Fruit fly (Drosophila melanogaster) whole organism, larva: ENCODE data around the gene CG8281.

ENCODE experiments used
- noc ChIP-seq: fragments of 200-800 bp; sonication (Bioruptor generic); optimal IDR thresholded peaks from 3 replicates; lab custom pipeline; 2019; ENCODE audit warnings: missing biosample characterization, mild to moderate bottlenecking, missing genetic modification characterization, moderate library complexity

The CG8281 gene

dm6 chr3L:7934200-7934599, 21.9 kb downstream of the CG8281 start:
- TF ChIP-seq noc (tag; lab: Kevin White, UChicago): no peak

- peak; percentile 56 for TF ChIP-seq noc (tag; lab: Kevin White, UChicago)
Measured at dm6 chr3L:7934857-7935256, 22.6 kb downstream of the CG8281 start.

- no peak for TF ChIP-seq noc (tag; lab: Kevin White, UChicago)
Measured at dm6 chr3L:7935409-7935932, 23.2 kb downstream of the CG8281 start.

DNA sequence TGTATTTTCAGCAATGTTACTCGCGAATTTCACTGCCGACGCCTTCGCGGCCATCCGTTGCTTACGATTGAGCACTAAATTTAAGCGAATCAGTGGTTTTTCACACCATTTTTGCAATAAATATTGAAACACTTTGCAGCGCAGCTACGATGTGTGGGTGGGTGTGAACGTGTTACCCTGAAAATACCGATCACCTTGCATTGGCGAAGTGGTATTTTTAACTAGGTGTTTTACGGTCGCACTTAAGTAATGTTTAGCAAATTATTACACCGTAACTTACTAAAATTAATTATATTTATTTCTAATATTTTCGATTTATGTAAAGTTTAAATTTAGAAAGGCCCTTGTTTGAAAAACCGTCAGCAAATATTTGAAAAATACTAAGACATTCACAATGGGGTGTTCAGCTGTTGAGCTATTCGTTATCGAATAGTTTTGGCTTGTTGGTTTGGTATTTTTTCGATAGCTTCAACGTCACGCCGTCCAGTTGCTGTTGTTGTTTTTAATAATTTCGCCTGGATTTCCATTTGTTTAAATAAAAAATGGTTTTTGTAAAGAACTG, 23.8 kb downstream of the CG8281 start, which contains the start of the genes syd and Srp9:
Gene syd, minus strand, starts transcription at position 188 of the 562 bp plus-strand sequence.
Gene Srp9, plus strand, starts transcription at position 441 of the 562 bp plus-strand sequence.
- TF ChIP-seq noc (tag; lab: Kevin White, UChicago): no peak

dm6 chr3L:7938638-7939037, 26.4 kb downstream of the CG8281 start:
- no peak for TF ChIP-seq noc (tag; lab: Kevin White, UChicago)

dm6 chr3L:7940558-7941238, 28.4 kb downstream of the CG8281 start:
- TF ChIP-seq noc (tag; lab: Kevin White, UChicago): peak; percentile 93

DNA sequence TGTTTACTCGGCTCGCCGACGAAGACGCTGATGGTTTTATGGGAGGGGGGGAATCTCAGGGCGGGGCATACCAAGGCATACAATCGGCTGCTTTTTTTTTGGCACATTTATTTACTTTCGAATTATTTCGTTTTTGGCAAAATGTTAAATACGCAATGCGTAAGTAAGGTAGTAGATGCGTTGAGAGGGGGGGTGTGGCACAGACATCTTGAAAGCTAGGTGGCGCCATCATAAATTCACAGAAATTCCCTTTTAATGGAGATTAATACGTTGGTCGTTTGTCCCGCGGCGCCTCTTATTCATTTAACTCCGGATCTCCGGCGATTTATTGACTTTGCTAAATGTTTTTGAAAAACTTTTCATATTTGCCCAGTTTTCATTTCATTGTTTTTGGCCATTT, 29.3 kb downstream of the CG8281 start:
- no peak for TF ChIP-seq noc (tag; lab: Kevin White, UChicago)

- peak; percentile 91 for TF ChIP-seq noc (tag; lab: Kevin White, UChicago)
Measured at dm6 chr3L:7942403-7942952, 30.2 kb downstream of the CG8281 start.

- no peak for TF ChIP-seq noc (tag; lab: Kevin White, UChicago)
Measured at dm6 chr3L:7943046-7943445, 30.8 kb downstream of the CG8281 start.

DNA sequence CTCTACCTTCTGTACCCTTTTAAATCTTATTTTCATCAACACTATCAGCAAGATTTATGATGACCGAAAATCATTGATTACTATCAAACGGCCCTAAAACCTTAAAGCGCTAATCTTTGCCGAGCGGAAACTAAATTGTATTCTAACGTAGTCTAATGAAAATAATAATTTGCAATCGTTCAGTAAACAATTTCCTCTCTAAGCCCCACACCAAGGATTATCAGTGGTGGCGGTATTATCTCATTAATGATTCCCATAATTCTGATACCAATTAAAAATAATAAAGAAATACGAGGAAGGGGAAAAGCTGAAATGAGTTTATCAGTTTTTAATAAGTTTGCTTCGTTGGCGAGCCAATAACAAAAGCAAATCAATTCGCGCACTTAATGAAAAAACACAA, 31.7 kb downstream of the CG8281 start:
- peak; percentile 4 for TF ChIP-seq noc (tag; lab: Kevin White, UChicago)

dm6 chr3L:7946222-7946621, 34.0 kb downstream of the CG8281 start, which contains the start of gene CG43880:
TSS of gene CG43880 (minus strand) at chr3L:7946322.
- TF ChIP-seq noc (tag; lab: Kevin White, UChicago): no peak

- peak; percentile 63 for TF ChIP-seq noc (tag; lab: Kevin White, UChicago)
Measured at dm6 chr3L:7947880-7948286, 35.6 kb downstream of the CG8281 start, which contains the start of gene exex. TSS of gene exex (plus strand) at chr3L:7948186.

dm6 chr3L:7949778-7950177, 37.5 kb downstream of the CG8281 start:
- TF ChIP-seq noc (tag; lab: Kevin White, UChicago): no peak

dm6 chr3L:7951841-7952240, 39.6 kb downstream of the CG8281 start:
- peak; percentile 98 for TF ChIP-seq noc (tag; lab: Kevin White, UChicago)

- no peak for TF ChIP-seq noc (tag; lab: Kevin White, UChicago)
Measured at dm6 chr3L:7952560-7952959, 40.3 kb downstream of the CG8281 start.

dm6 chr3L:7952978-7953377, 40.7 kb downstream of the CG8281 start:
- TF ChIP-seq noc (tag; lab: Kevin White, UChicago): no peak
